Worm (Caenorhabditis elegans): Measurements from ENCODE around the gene C45B11.5.

ce11 chrV:11000650-11001049 lies 40.9 kb upstream of the C45B11.5 start, which contains the start of gene isy-1:
- TF ChIP-seq tbx-37 (GFP tag; conservative IDR thresholded peaks at IDR 0.05) (no peak), ama-1 (optimal IDR thresholded peaks at IDR 0.05) (no peak), hmbx-1 (tag; optimal IDR thresholded peaks at IDR 0.05) (no peak), aly-1 (tag; optimal IDR thresholded peaks at IDR 0.05) (no peak), ets-7 (tag; optimal IDR thresholded peaks at IDR 0.05) (no peak), F13C5.2 (tag; optimal IDR thresholded peaks at IDR 0.05) (peak; percentile 23), flt-1 (GFP tag; IDR thresholded peaks at IDR 0.05) (no peak), B0310.2 (tag; optimal IDR thresholded peaks at IDR 0.05) (no peak), hnd-1 (tag; optimal IDR thresholded peaks at IDR 0.05) (no peak), scrt-1 (GFP tag; IDR thresholded peaks at IDR 0.05) (no peak), ceh-13 (GFP tag; optimal IDR thresholded peaks at IDR 0.05) (no peak), tra-4 (tag; optimal IDR thresholded peaks at IDR 0.05) (no peak), ceh-36 (tag; optimal IDR thresholded peaks at IDR 0.05) (no peak)

All from whole organism, early embryonic.